Worm (Caenorhabditis elegans) whole organism, L1 larva: ENCODE results near the gene clec-160.

Experiments used
- F16B12.6 ChIP-seq: fragments of 150-350 bp; optimal IDR thresholded peaks from 2 replicates; lab custom pipeline; 2014; ENCODE audit warnings: missing biosample characterization, missing genetic modification characterization
- aha-1 ChIP-seq: fragments of 150-350 bp; optimal IDR thresholded peaks from 2 replicates; lab custom pipeline; 2014; ENCODE audit warnings: missing biosample characterization, missing genetic modification characterization
- alr-1 ChIP-seq: fragments of 200-800 bp; sonication (Bioruptor generic); optimal IDR thresholded peaks from 2 replicates; lab custom pipeline; 2018; ENCODE audit warnings: borderline replicate concordance, mild to moderate bottlenecking, missing genetic modification characterization, missing compliant biosample characterization
- ceh-63 ChIP-seq: fragments of 200-800 bp; sonication (Bioruptor generic); optimal IDR thresholded peaks from 2 replicates; lab custom pipeline; 2018; ENCODE audit warnings: mild to moderate bottlenecking, missing genetic modification characterization, missing compliant biosample characterization
- ceh-8 ChIP-seq: fragments of 200-800 bp; sonication (Bioruptor generic); optimal IDR thresholded peaks from 2 replicates; lab custom pipeline; 2018; ENCODE audit warnings: mild to moderate bottlenecking, missing genetic modification characterization, moderate library complexity, missing compliant biosample characterization
- ceh-88 ChIP-seq: fragments of 200-800 bp; sonication (Bioruptor generic); IDR thresholded peaks from 2 replicates; pipeline ENCODE4 v1.3.6; 2022; ENCODE audit warnings: missing genetic modification characterization, missing compliant biosample characterization
- dpl-1 ChIP-seq, 3 experiments: fragments of 150-350 bp in 2 of 3; sonication (generic microtip) in 1 of 3; optimal IDR thresholded peaks; 2 replicates each; lab custom pipeline; 2014 to 2017; ENCODE audit warnings: missing biosample characterization in 3 of 3, missing genetic modification characterization in 3 of 3, missing genetic modification reagents in 3 of 3
- dsc-1 ChIP-seq: sonication (generic microtip); optimal IDR thresholded peaks from 2 replicates; lab custom pipeline; 2016; ENCODE audit warnings: mild to moderate bottlenecking, missing genetic modification characterization, missing compliant biosample characterization
- efl-1 ChIP-seq, 4 experiments: fragments of 150-350 bp; optimal IDR thresholded peaks in 3 of 4; peaks in 1 of 4; 1 replicate in 1 of 4; 2 replicates in 3 of 4; lab custom pipeline; 2014; ENCODE audit warnings: missing biosample characterization in 2 of 4, missing genetic modification characterization in 2 of 4, missing genetic modification reagents in 2 of 4
- egl-27 ChIP-seq, 2 experiments: fragments of 150-350 bp in 1 of 2; sonication (generic microtip); optimal IDR thresholded peaks; 3 replicates each; lab custom pipeline; 2017 to 2018; ENCODE audit warnings: missing biosample characterization in 2 of 2, missing genetic modification characterization in 2 of 2, missing genetic modification reagents in 2 of 2
- elt-2 ChIP-seq: sonication (generic microtip); optimal IDR thresholded peaks from 2 replicates; lab custom pipeline; 2016; ENCODE audit warnings: missing genetic modification characterization, mild to moderate bottlenecking, inconsistent platforms, missing compliant biosample characterization, missing genetic modification reagents
- ets-5 ChIP-seq: fragments of 200-800 bp; sonication (Bioruptor generic); IDR thresholded peaks from 2 replicates; pipeline ENCODE4 v1.3.6; 2022; ENCODE audit warnings: missing genetic modification characterization, missing compliant biosample characterization
- fkh-10 ChIP-seq: sonication (generic microtip); optimal IDR thresholded peaks from 2 replicates; lab custom pipeline; 2017; ENCODE audit warnings: missing biosample characterization, missing genetic modification reagents, missing genetic modification characterization
- fkh-4 ChIP-seq: sonication (generic microtip); optimal IDR thresholded peaks from 2 replicates; lab custom pipeline; 2016; ENCODE audit warnings: missing compliant biosample characterization, missing genetic modification characterization, borderline replicate concordance
- fos-1 ChIP-seq: fragments of 150-350 bp; optimal IDR thresholded peaks from 2 replicates; lab custom pipeline; 2014; ENCODE audit warnings: missing biosample characterization, missing genetic modification characterization
- jun-1 ChIP-seq: fragments of 150-350 bp; optimal IDR thresholded peaks from 2 replicates; lab custom pipeline; 2014; ENCODE audit warnings: missing biosample characterization, missing genetic modification reagents, missing genetic modification characterization
- lin-14 ChIP-seq: fragments of 200-800 bp; sonication (Bioruptor generic); optimal IDR thresholded peaks from 2 replicates; lab custom pipeline; 2018; ENCODE audit warnings: mild to moderate bottlenecking, missing genetic modification characterization, moderate library complexity, missing compliant biosample characterization
- lin-35 ChIP-seq, 2 experiments: fragments of 150-350 bp; optimal IDR thresholded peaks; 2 replicates each; lab custom pipeline; 2014; ENCODE audit warnings: missing biosample characterization in 2 of 2, missing genetic modification characterization in 2 of 2, missing genetic modification reagents in 2 of 2
- lin-39 ChIP-seq: fragments of 150-350 bp; optimal IDR thresholded peaks from 2 replicates; lab custom pipeline; 2014; ENCODE audit warnings: missing biosample characterization, missing genetic modification reagents, missing genetic modification characterization
- lir-3 ChIP-seq: sonication (generic microtip); optimal IDR thresholded peaks from 2 replicates; lab custom pipeline; 2016; ENCODE audit warnings: mild to moderate bottlenecking, missing genetic modification characterization, moderate library complexity, missing compliant biosample characterization; ENCODE audit not compliant: poor library complexity
- mab-9 ChIP-seq: fragments of 200-800 bp; sonication (Bioruptor generic); IDR thresholded peaks from 2 replicates; pipeline ENCODE4 v1.3.6; 2022; ENCODE audit warnings: missing genetic modification reagents, missing genetic modification characterization, missing compliant biosample characterization
- mdl-1 ChIP-seq, 2 experiments: fragments of 150-350 bp; optimal IDR thresholded peaks; 2 replicates each; lab custom pipeline; 2014 to 2017; ENCODE audit warnings: missing biosample characterization in 2 of 2, missing genetic modification characterization in 2 of 2, inconsistent platforms in 1 of 2
- nhr-11 ChIP-seq: fragments of 150-350 bp; optimal IDR thresholded peaks from 2 replicates; lab custom pipeline; 2014; ENCODE audit warnings: missing biosample characterization, missing genetic modification characterization
- nhr-237 ChIP-seq: fragments of 150-350 bp; optimal IDR thresholded peaks from 2 replicates; lab custom pipeline; 2014; ENCODE audit warnings: missing biosample characterization, missing genetic modification characterization
- nhr-90 ChIP-seq: sonication (generic microtip); optimal IDR thresholded peaks from 2 replicates; lab custom pipeline; 2016; ENCODE audit warnings: mild to moderate bottlenecking, missing genetic modification characterization, missing compliant biosample characterization; ENCODE audit not compliant: poor library complexity
- pax-3 ChIP-seq: fragments of 200-800 bp; sonication (Bioruptor generic); optimal IDR thresholded peaks from 2 replicates; lab custom pipeline; 2018; ENCODE audit warnings: mild to moderate bottlenecking, missing genetic modification characterization, moderate library complexity, missing compliant biosample characterization
- snu-23 ChIP-seq: sonication (generic microtip); optimal IDR thresholded peaks from 2 replicates; lab custom pipeline; 2016; ENCODE audit warnings: missing genetic modification characterization, missing compliant biosample characterization
- sptf-1 ChIP-seq: fragments of 150-350 bp; optimal IDR thresholded peaks from 2 replicates; lab custom pipeline; 2014; ENCODE audit warnings: missing biosample characterization, missing genetic modification characterization
- tlp-1 ChIP-seq: fragments of 150-350 bp; optimal IDR thresholded peaks from 2 replicates; lab custom pipeline; 2014; ENCODE audit warnings: missing biosample characterization, missing genetic modification characterization
- unc-62 ChIP-seq: fragments of 150-350 bp; optimal IDR thresholded peaks from 2 replicates; lab custom pipeline; 2014; ENCODE audit warnings: missing biosample characterization, missing genetic modification reagents, missing genetic modification characterization
- unc-86 ChIP-seq: sonication (generic microtip); optimal IDR thresholded peaks from 2 replicates; lab custom pipeline; 2016; ENCODE audit warnings: missing genetic modification characterization, missing compliant biosample characterization
- unc-98 ChIP-seq: fragments of 200-800 bp; sonication (Bioruptor generic); IDR thresholded peaks from 2 replicates; pipeline ENCODE4 v1.3.6; 2022; ENCODE audit warnings: missing genetic modification characterization, missing compliant biosample characterization
- xbp-1 ChIP-seq: sonication (generic microtip); optimal IDR thresholded peaks from 2 replicates; lab custom pipeline; 2016; ENCODE audit warnings: missing genetic modification characterization, missing compliant biosample characterization
- ztf-11 ChIP-seq, 2 experiments: sonication (generic microtip); optimal IDR thresholded peaks; 2 replicates each; lab custom pipeline; 2016 to 2017; ENCODE audit warnings: missing genetic modification characterization in 2 of 2, missing biosample characterization in 1 of 2, missing compliant biosample characterization in 1 of 2

Gene clec-160

DNA sequence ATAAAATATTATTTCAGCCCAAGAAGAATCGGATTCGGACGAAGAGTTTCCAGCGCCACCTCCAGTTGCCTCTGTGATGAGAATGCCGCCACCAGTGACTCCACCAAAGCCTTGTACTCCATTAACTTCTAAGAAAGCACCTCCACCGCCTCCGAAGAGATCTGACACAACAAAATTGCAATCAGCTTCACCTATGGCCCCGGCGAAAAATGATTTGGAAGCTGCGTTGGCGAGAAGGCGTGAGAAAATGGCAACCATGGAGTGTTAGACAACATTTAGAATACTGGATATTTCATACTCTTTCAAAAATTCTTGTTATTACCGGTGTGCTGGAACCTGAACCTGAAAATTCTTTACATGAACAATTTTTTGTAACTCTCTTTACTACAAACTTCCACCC, 29.5 kb upstream of the clec-160 start:
- TF ChIP-seq dpl-1 (GFP tag; optimal IDR thresholded peaks at IDR 0.05; lab: Kevin White, UChicago): no peak
- TF ChIP-seq F16B12.6: no peak
- TF ChIP-seq alr-1 (tag; lab: Kevin White, UChicago): no peak
- no peak for TF ChIP-seq unc-98
- TF ChIP-seq lir-3: no peak
- no peak for TF ChIP-seq aha-1 (tag; lab: Kevin White, UChicago)
- no peak for TF ChIP-seq fos-1 (tag; lab: Kevin White, UChicago)
- no peak for TF ChIP-seq lin-39 (tag; lab: Kevin White, UChicago)
- no peak for TF ChIP-seq lin-35 (GFP tag; optimal IDR thresholded peaks at IDR 0.05; lab: Kevin White, UChicago)
- no peak for TF ChIP-seq fkh-10
- no peak for TF ChIP-seq mdl-1 (tag; optimal IDR thresholded peaks at IDR 0.05; lab: Kevin White, UChicago)
- TF ChIP-seq, all 84 proteins: peak for 0

ce11 chrIII:8303440-8303839, 27.7 kb upstream of the clec-160 start:
- no peak for TF ChIP-seq unc-86 (tag; lab: Kevin White, UChicago)
- TF ChIP-seq, all 84 proteins: peak for 0

DNA sequence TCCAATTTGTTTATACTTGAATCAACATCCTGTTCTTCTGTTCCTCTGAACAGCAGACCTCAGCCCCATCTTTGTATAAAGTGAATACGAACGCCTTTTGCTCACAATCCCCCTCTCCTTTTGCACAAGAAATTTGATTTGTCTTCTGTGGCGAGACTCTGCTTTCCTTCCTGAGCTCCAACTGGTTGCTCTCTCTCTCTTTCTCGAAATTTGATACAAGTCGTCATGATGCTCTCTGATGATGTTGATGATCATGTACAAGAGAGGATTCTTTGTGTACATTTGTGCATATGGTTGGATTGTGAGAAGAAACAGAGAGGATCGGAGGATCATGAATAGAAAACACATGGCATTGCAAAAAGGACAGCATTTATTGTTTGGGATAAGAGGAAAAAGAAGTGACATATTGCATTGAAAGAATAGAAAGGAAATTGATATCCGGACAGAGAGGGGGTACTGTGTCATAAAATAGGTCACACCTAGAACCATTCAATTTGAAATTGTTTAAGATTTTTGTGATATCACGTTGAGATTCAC, 25.2 kb upstream of the clec-160 start:
- TF ChIP-seq pax-3 (tag; lab: Kevin White, UChicago): no peak
- TF ChIP-seq ztf-11 (tag; optimal IDR thresholded peaks at IDR 0.05; lab: Kevin White, UChicago): no peak
- TF ChIP-seq jun-1 (tag; lab: Kevin White, UChicago): no peak
- peak; percentile 63 for TF ChIP-seq dsc-1 (tag; lab: Kevin White, UChicago)
- TF ChIP-seq egl-27 (tag; optimal IDR thresholded peaks at IDR 0.05; lab: Kevin White, UChicago): no peak

- TF ChIP-seq ceh-63 (GFP tag; lab: Kevin White, UChicago) (no peak), fkh-4 (tag; lab: Kevin White, UChicago) (no peak), dpl-1 (GFP tag; optimal IDR thresholded peaks at IDR 0.05; lab: Kevin White, UChicago) (no peak), efl-1 (optimal IDR thresholded peaks at IDR 0.05; lab: Kevin White, UChicago) (no peak), efl-1 (GFP tag; optimal IDR thresholded peaks at IDR 0.05 in 1 of 2; lab: Kevin White, UChicago) (peak in 1 of 2 experiments; percentile 72), tlp-1 (tag; lab: Kevin White, UChicago) (no peak), lin-14 (GFP tag; lab: Kevin White, UChicago) (peak; percentile 8), ceh-8 (GFP tag; lab: Kevin White, UChicago) (no peak), fkh-10 (no peak), mab-9 (GFP tag; lab: Robert Waterston, UW) (no peak), elt-2 (tag; lab: Kevin White, UChicago) (peak; percentile 68), nhr-90 (tag; lab: Kevin White, UChicago) (no peak), ets-5 (GFP tag; lab: Robert Waterston, UW) (no peak), ceh-88 (no peak)
- TF ChIP-seq, all 84 proteins: peak for 3
These were observed 24.0 kb upstream of the clec-160 start for ce11 chrIII:8299734-8300133.

- TF ChIP-seq unc-62 (no peak), xbp-1 (tag; lab: Kevin White, UChicago) (no peak), snu-23 (GFP tag; lab: Kevin White, UChicago) (no peak), dsc-1 (tag; lab: Kevin White, UChicago) (peak; percentile 36), nhr-237 (no peak), elt-2 (tag; lab: Kevin White, UChicago) (no peak), nhr-11 (tag; lab: Kevin White, UChicago) (no peak), sptf-1 (tag; lab: Kevin White, UChicago) (no peak)
These were observed 23.4 kb upstream of the clec-160 start for ce11 chrIII:8299078-8299587.
